Fruit fly (Drosophila melanogaster) whole organism, adult: ENCODE results near the gene Bug22.

Experiments
- CG11617 ChIP-seq: fragments of 200-800 bp; sonication (Bioruptor generic); optimal IDR thresholded peaks from 2 replicates; lab custom pipeline; 2017; ENCODE audit warnings: mild to moderate bottlenecking, missing biosample characterization, missing genetic modification reagents, missing genetic modification characterization
- CG7045 ChIP-seq: fragments of 200-800 bp; sonication (Bioruptor generic); optimal IDR thresholded peaks from 2 replicates; lab custom pipeline; 2017; ENCODE audit warnings: missing biosample characterization, mild to moderate bottlenecking, missing genetic modification characterization
- Hr96 ChIP-seq: fragments of 200-800 bp; sonication (Bioruptor generic); optimal IDR thresholded peaks from 2 replicates; lab custom pipeline; 2016; ENCODE audit warnings: missing biosample characterization, missing genetic modification characterization
- kay ChIP-seq: fragments of 200-800 bp; sonication (Bioruptor generic); peaks from one replicate; lab custom pipeline; 2016; ENCODE audit warnings: missing biosample characterization, missing genetic modification characterization, borderline replicate concordance
- toe ChIP-seq: fragments of 200-800 bp; sonication (Bioruptor generic); optimal IDR thresholded peaks from 2 replicates; lab custom pipeline; 2016; ENCODE audit warnings: missing biosample characterization, missing genetic modification characterization

DNA sequence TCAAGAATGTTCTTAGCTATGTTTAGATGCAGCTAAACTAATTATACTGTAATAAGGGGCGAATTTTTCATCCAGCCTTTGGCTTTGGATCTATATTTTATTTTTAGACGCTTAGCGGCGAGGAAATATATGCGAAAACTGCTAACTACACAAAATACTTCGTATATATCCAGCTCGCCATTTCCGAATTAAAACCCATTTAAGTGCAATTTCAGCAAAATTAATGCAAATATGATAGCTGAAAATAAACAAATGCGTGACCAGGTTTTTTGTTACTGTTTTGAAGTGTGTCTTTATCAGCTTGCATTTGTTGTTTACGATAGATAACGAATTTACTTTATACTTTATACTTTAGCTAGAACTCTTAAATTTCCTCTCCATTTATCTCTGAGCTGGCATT lies 35.7 kb downstream of the Bug22 start:
- TF ChIP-seq CG11617 (GFP tag; lab: Kevin White, UChicago) (no peak), toe (GFP tag; lab: Kevin White, UChicago) (no peak), CG7045 (no peak), kay (GFP tag; lab: Kevin White, UChicago) (no peak), Hr96 (GFP tag; lab: Kevin White, UChicago) (no peak)
